Fruit fly (Drosophila melanogaster) whole organism, embryonic: ENCODE data around the gene CG2444.

Source experiments
- Abd-B ChIP-seq: fragments of 200-800 bp; sonication (Bioruptor generic); optimal IDR thresholded peaks from 2 replicates; lab custom pipeline; 2018; ENCODE audit warnings: missing biosample characterization, mild to moderate bottlenecking, missing genetic modification characterization, moderate library complexity
- Antp ChIP-seq: fragments of 200-800 bp; sonication (Bioruptor generic); optimal IDR thresholded peaks from 3 replicates; lab custom pipeline; 2016; ENCODE audit warnings: missing biosample characterization, missing genetic modification characterization
- Atf3 ChIP-seq: fragments of 200-800 bp; sonication (Bioruptor generic); optimal IDR thresholded peaks from 3 replicates; lab custom pipeline; 2016; ENCODE audit warnings: missing biosample characterization, missing genetic modification characterization
- BtbVII ChIP-seq: fragments of 200-800 bp; sonication (Bioruptor generic); optimal IDR thresholded peaks from 3 replicates; lab custom pipeline; 2017; ENCODE audit warnings: missing biosample characterization, mild to moderate bottlenecking, missing genetic modification characterization
- CG10209 ChIP-seq: fragments of 200-800 bp; sonication (Bioruptor generic); optimal IDR thresholded peaks from 3 replicates; lab custom pipeline; 2017; ENCODE audit warnings: missing biosample characterization, mild to moderate bottlenecking, missing genetic modification characterization, missing genetic modification reagents
- CG11247 ChIP-seq: fragments of 200-800 bp; sonication (Bioruptor generic); IDR thresholded peaks from 2 replicates; pipeline ENCODE4 v1.3.6; 2022; ENCODE audit warnings: missing biosample characterization, missing genetic modification characterization
- CG12769 ChIP-seq: fragments of 200-800 bp; sonication (Bioruptor generic); optimal IDR thresholded peaks from 2 replicates; lab custom pipeline; 2019; ENCODE audit warnings: missing biosample characterization, mild to moderate bottlenecking, missing genetic modification characterization, moderate library complexity
- CG13775 ChIP-seq: fragments of 200-800 bp; sonication (Bioruptor generic); optimal IDR thresholded peaks from 3 replicates; lab custom pipeline; 2017; ENCODE audit warnings: missing biosample characterization, mild to moderate bottlenecking, missing genetic modification characterization
- CG14441 ChIP-seq: fragments of 200-800 bp; sonication (Bioruptor generic); IDR thresholded peaks from 2 replicates; pipeline ENCODE4 v1.3.6; 2022; ENCODE audit warnings: missing biosample characterization, missing genetic modification characterization
- CG17912 ChIP-seq: fragments of 200-800 bp; sonication (Bioruptor generic); optimal IDR thresholded peaks from 2 replicates; lab custom pipeline; 2018; ENCODE audit warnings: missing biosample characterization, mild to moderate bottlenecking, missing genetic modification characterization
- CG2129 ChIP-seq: fragments of 200-800 bp; sonication (Bioruptor generic); IDR thresholded peaks from 2 replicates; pipeline ENCODE4 v1.3.6; 2022; ENCODE audit warnings: missing biosample characterization, missing genetic modification characterization; ENCODE audit not compliant: partially characterized antibody
- CG2875 ChIP-seq: fragments of 200-800 bp; sonication (Bioruptor generic); optimal IDR thresholded peaks from 2 replicates; lab custom pipeline; 2017; ENCODE audit warnings: missing biosample characterization, mild to moderate bottlenecking, missing genetic modification characterization, missing genetic modification reagents
- CG2889 ChIP-seq: fragments of 200-800 bp; sonication (Bioruptor generic); IDR thresholded peaks from 3 replicates; pipeline ENCODE4 v1.3.6; 2022; ENCODE audit warnings: missing biosample characterization, missing genetic modification characterization
- CG30020 ChIP-seq: fragments of 200-800 bp; optimal IDR thresholded peaks from 2 replicates; lab custom pipeline; 2019; ENCODE audit warnings: missing biosample characterization, mild to moderate bottlenecking, missing genetic modification characterization, moderate library complexity
- CG4360 ChIP-seq: fragments of 200-800 bp; sonication (Bioruptor generic); IDR thresholded peaks from 2 replicates; pipeline ENCODE4 v1.3.6; 2022; ENCODE audit warnings: missing biosample characterization, missing genetic modification characterization
- CG4730 ChIP-seq: fragments of 200-800 bp; sonication (Bioruptor generic); IDR thresholded peaks from 2 replicates; pipeline ENCODE4 v1.3.6; 2022; ENCODE audit warnings: missing biosample characterization, missing genetic modification characterization
- CG6683 ChIP-seq: fragments of 200-800 bp; sonication (Bioruptor generic); optimal IDR thresholded peaks from 2 replicates; lab custom pipeline; 2017; ENCODE audit warnings: missing biosample characterization, mild to moderate bottlenecking, missing genetic modification characterization, missing genetic modification reagents
- CG8478 ChIP-seq: fragments of >200 bp; optimal IDR thresholded peaks from 2 replicates; lab custom pipeline; 2018
- CG9215 ChIP-seq: fragments of 200-800 bp; sonication (Bioruptor generic); IDR thresholded peaks from 2 replicates; pipeline ENCODE4 v1.3.6; 2022; ENCODE audit warnings: missing biosample characterization, missing genetic modification characterization
- CG9609 ChIP-seq: fragments of 200-800 bp; sonication (Bioruptor generic); optimal IDR thresholded peaks from 3 replicates; lab custom pipeline; 2016; ENCODE audit warnings: missing biosample characterization, missing genetic modification characterization
- CG9727 ChIP-seq: fragments of 200-800 bp; sonication (Bioruptor generic); optimal IDR thresholded peaks from 3 replicates; lab custom pipeline; 2017; ENCODE audit warnings: missing biosample characterization, mild to moderate bottlenecking, missing genetic modification characterization
- CG9797 ChIP-seq: fragments of 200-800 bp; sonication (Bioruptor generic); optimal IDR thresholded peaks from 3 replicates; lab custom pipeline; 2018; ENCODE audit warnings: missing biosample characterization, mild to moderate bottlenecking, missing genetic modification characterization
- CG9932 ChIP-seq: fragments of 200-800 bp; sonication (Bioruptor generic); IDR thresholded peaks from 2 replicates; pipeline ENCODE4 v1.3.6; 2022; ENCODE audit warnings: missing biosample characterization, missing genetic modification characterization
- CoRest ChIP-seq: fragments of 200-800 bp; sonication (Bioruptor generic); optimal IDR thresholded peaks from 3 replicates; lab custom pipeline; 2018; ENCODE audit warnings: missing biosample characterization, mild to moderate bottlenecking, missing genetic modification characterization, moderate library complexity
- Fer1 ChIP-seq: fragments of 200-800 bp; sonication (Bioruptor generic); optimal IDR thresholded peaks from 2 replicates; lab custom pipeline; 2017; ENCODE audit warnings: missing biosample characterization, mild to moderate bottlenecking, missing genetic modification characterization
- HHEX ChIP-seq: fragments of 200-800 bp; sonication (Bioruptor generic); optimal IDR thresholded peaks from 3 replicates; lab custom pipeline; 2017; ENCODE audit warnings: missing biosample characterization, mild to moderate bottlenecking, missing genetic modification characterization, missing genetic modification reagents
- HLHmδ ChIP-seq: fragments of 200-800 bp; sonication (Bioruptor generic); optimal IDR thresholded peaks from 2 replicates; lab custom pipeline; 2018; ENCODE audit warnings: missing biosample characterization, mild to moderate bottlenecking, missing genetic modification characterization, moderate library complexity
- HmgZ ChIP-seq: fragments of 200-800 bp; sonication (Bioruptor generic); optimal IDR thresholded peaks from 2 replicates; lab custom pipeline; 2018; ENCODE audit warnings: missing biosample characterization, mild to moderate bottlenecking, missing genetic modification characterization
- Hmr ChIP-seq: fragments of 200-800 bp; sonication (Bioruptor generic); optimal IDR thresholded peaks from 3 replicates; lab custom pipeline; 2017; ENCODE audit warnings: mild to moderate bottlenecking, missing biosample characterization, missing genetic modification reagents, missing genetic modification characterization
- Med ChIP-seq: fragments of 200-800 bp; sonication (Bioruptor generic); peaks from one replicate; lab custom pipeline; 2016; ENCODE audit warnings: missing biosample characterization, missing genetic modification characterization, mild to moderate bottlenecking, inconsistent platforms, moderate library complexity
- Meics ChIP-seq: fragments of 200-800 bp; sonication (Bioruptor generic); optimal IDR thresholded peaks from 2 replicates; lab custom pipeline; 2017; ENCODE audit warnings: missing biosample characterization, mild to moderate bottlenecking, missing genetic modification characterization
- NfI ChIP-seq: fragments of 200-800 bp; sonication (Bioruptor generic); optimal IDR thresholded peaks from 3 replicates; lab custom pipeline; 2018; ENCODE audit warnings: missing biosample characterization, mild to moderate bottlenecking, missing genetic modification characterization, moderate library complexity
- Rx ChIP-seq: fragments of 200-800 bp; sonication (Bioruptor generic); IDR thresholded peaks from 2 replicates; pipeline ENCODE4 v1.3.6; 2022; ENCODE audit warnings: missing biosample characterization, missing genetic modification characterization
- Sox102F ChIP-seq: fragments of 200-800 bp; sonication (Bioruptor generic); optimal IDR thresholded peaks from 2 replicates; lab custom pipeline; 2018; ENCODE audit warnings: missing biosample characterization, mild to moderate bottlenecking, missing genetic modification characterization, moderate library complexity
- Sry-β ChIP-seq: fragments of 200-800 bp; sonication (Bioruptor generic); optimal IDR thresholded peaks from 2 replicates; lab custom pipeline; 2018; ENCODE audit warnings: missing biosample characterization, mild to moderate bottlenecking, missing genetic modification characterization, moderate library complexity
- amos ChIP-seq: fragments of 200-800 bp; sonication (Bioruptor generic); IDR thresholded peaks from 2 replicates; pipeline ENCODE4 v1.3.6; 2022; ENCODE audit warnings: missing biosample characterization, missing genetic modification characterization; ENCODE audit not compliant: partially characterized antibody
- aop ChIP-seq: fragments of 200-800 bp; sonication (Bioruptor generic); IDR thresholded peaks from 2 replicates; pipeline ENCODE4 v1.3.6; 2022; ENCODE audit warnings: missing biosample characterization, missing genetic modification characterization
- bab2 ChIP-seq: fragments of 200-800 bp; sonication (Bioruptor generic); optimal IDR thresholded peaks from 2 replicates; lab custom pipeline; 2016; ENCODE audit warnings: missing biosample characterization, missing genetic modification characterization
- emc ChIP-seq: fragments of 200-800 bp; sonication (Bioruptor generic); optimal IDR thresholded peaks from 2 replicates; lab custom pipeline; 2016; ENCODE audit warnings: missing biosample characterization, missing genetic modification characterization
- insv ChIP-seq, 2 experiments: fragments of 200-800 bp; sonication (Bioruptor generic); optimal IDR thresholded peaks; 3 replicates each; lab custom pipeline; 2016 to 2018; ENCODE audit warnings: missing biosample characterization in 2 of 2, missing genetic modification characterization in 2 of 2
- lab ChIP-seq: fragments of 200-800 bp; sonication (Bioruptor generic); optimal IDR thresholded peaks from 3 replicates; lab custom pipeline; 2017; ENCODE audit warnings: missing biosample characterization, missing genetic modification characterization, mild to moderate bottlenecking, moderate library complexity, missing genetic modification reagents
- mirr ChIP-seq: fragments of 200-800 bp; sonication (Bioruptor generic); optimal IDR thresholded peaks from 3 replicates; lab custom pipeline; 2018; ENCODE audit warnings: missing biosample characterization, mild to moderate bottlenecking, missing genetic modification characterization
- scrt ChIP-seq: fragments of 200-800 bp; sonication (Bioruptor generic); optimal IDR thresholded peaks from 2 replicates; lab custom pipeline; 2018; ENCODE audit warnings: missing biosample characterization, mild to moderate bottlenecking, missing genetic modification characterization, moderate library complexity
- sob ChIP-seq: fragments of 200-800 bp; sonication (Bioruptor generic); IDR thresholded peaks from 2 replicates; pipeline ENCODE4 v1.3.6; 2022; ENCODE audit warnings: missing biosample characterization, missing genetic modification characterization
- tap ChIP-seq: fragments of 200-800 bp; optimal IDR thresholded peaks from 3 replicates; lab custom pipeline; 2019; ENCODE audit warnings: missing biosample characterization, mild to moderate bottlenecking, missing genetic modification characterization, moderate library complexity
- trem ChIP-seq: fragments of 200-800 bp; optimal IDR thresholded peaks from 3 replicates; lab custom pipeline; 2019; ENCODE audit warnings: missing biosample characterization, mild to moderate bottlenecking, missing genetic modification characterization, moderate library complexity

Gene CG2444

DNA sequence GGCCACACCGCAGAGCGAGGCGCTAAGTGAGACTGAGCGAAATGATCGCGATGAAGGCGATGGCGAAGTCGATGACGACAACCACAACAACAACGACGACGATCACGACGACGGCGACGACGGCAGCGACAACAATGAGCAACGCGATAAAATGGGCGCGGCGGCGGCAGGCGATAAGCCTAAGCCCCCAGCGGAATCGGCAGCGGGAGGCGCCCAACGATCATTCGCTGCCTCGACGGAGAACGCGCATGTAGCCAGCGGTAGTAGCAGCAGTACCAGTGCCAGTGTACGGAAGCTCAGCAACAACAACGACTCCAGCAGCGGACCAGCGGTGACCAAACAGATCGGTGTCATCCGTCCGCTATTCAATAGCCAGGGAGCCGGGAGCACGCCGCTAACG is 21.6 kb downstream of the CG2444 start (continued):
- TF ChIP-seq Med (peak; percentile 61), CG30020 (tag; lab: Kevin White, UChicago) (no peak), CG4360 (GFP tag; lab: Robert Waterston, UW) (peak; percentile 51; the same call in 1 of the 2 replicates), CG12769 (tag; lab: Kevin White, UChicago) (peak; percentile 12), CG13775 (GFP tag; lab: Kevin White, UChicago) (no peak), CG9609 (GFP tag; lab: Kevin White, UChicago) (no peak), amos (no peak; the same call in 1 of the 2 replicates), Fer1 (GFP tag; lab: Kevin White, UChicago) (peak; percentile 24), BtbVII (GFP tag; lab: Kevin White, UChicago) (peak; percentile 4), Hmr (GFP tag; lab: Kevin White, UChicago) (peak; percentile 19), lab (peak; percentile 59), CG9797 (GFP tag; lab: Kevin White, UChicago) (no peak), mirr (GFP tag; lab: Kevin White, UChicago) (peak; percentile 39), HmgZ (tag; lab: Kevin White, UChicago) (peak; percentile 26), insv (GFP tag; optimal IDR thresholded peaks at IDR 0.05; lab: Kevin White, UChicago) (no peak), CG9932 (0 out of 2 replicates have a peak, but pooled peaks have one; percentile 17)

DNA sequence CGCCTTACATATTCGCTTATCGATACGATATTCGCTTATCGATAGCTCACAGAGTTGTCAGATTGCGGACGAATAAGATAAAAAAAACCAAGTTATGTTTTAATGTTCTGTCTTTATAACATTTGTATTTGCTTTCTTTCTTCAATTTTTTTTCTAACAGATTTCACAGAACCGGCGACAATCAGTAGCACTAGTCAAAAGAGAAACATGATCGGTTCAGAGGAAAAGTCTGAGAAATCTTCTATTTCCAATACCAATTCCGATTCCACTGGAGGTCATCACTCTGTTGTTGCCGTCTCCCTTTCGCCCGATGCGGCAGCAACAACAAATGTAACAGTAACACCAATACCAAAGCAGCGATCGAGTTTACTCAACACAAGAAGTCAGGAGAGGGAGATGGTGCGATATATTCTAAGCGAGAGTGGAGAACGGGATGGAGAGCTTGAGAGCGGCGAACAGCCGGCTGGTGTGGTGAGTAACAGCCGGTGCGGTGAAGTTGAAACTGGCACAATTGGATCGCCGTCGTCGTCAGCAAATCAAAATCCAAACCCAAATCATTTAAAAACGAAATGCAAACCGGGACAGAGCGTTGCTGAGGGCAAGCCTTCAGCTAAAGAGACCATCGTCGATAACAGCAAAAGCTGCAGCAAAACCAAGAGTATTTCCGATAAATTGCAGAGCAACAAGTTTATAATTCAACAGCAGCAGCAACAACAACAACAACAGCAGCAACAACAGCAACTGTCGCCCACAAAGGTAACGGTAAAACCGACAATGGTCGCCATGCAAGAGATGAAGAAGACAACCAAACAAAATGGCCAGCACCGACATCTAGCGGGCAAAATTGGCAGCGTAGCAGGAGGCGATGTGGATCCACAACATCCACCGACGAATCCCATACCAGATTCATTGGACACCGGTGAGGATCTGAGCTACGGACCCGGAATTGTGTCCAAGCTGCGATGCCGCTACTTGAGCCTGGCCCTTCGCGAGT is 23.2 kb downstream of the CG2444 start:
- peak; percentile 65 for TF ChIP-seq Meics (GFP tag; lab: Kevin White, UChicago)
- peak; percentile 69 for TF ChIP-seq Antp
- peak; percentile 6 for TF ChIP-seq scrt (GFP tag; lab: Kevin White, UChicago)
- TF ChIP-seq CG14441: peak; percentile 53; the same call in 1 of the 2 replicates
- TF ChIP-seq CG9215 (GFP tag; lab: Robert Waterston, UW): peak; percentile 64
- peak; percentile 31 for TF ChIP-seq emc (GFP tag; lab: Kevin White, UChicago)
- peak; percentile 34 for TF ChIP-seq CG9727 (GFP tag; lab: Kevin White, UChicago)
- TF ChIP-seq CG6683 (GFP tag; lab: Kevin White, UChicago): peak; percentile 36
- TF ChIP-seq BtbVII (GFP tag; lab: Kevin White, UChicago): peak; percentile 59
- TF ChIP-seq HHEX (GFP tag; lab: Kevin White, UChicago): peak; percentile 67
- TF ChIP-seq aop: no peak
- TF ChIP-seq CoRest: peak; percentile 76
- TF ChIP-seq CG8478: peak; percentile 75
- TF ChIP-seq CG4730: no peak
- peak; percentile 34; the same call in 1 of the 2 replicates for TF ChIP-seq CG2129
- no peak for TF ChIP-seq CG2889 (GFP tag; lab: Robert Waterston, UW)
- peak; percentile 42; the same call in 1 of the 2 replicates for TF ChIP-seq CG11247
- peak; percentile 38 for TF ChIP-seq trem (tag; lab: Kevin White, UChicago)
- TF ChIP-seq CG4360 (GFP tag; lab: Robert Waterston, UW): peak; percentile 71; the same call in 1 of the 2 replicates
- peak; percentile 23 for TF ChIP-seq Atf3 (GFP tag; lab: Kevin White, UChicago)
- peak; percentile 71 for TF ChIP-seq NfI (GFP tag; lab: Kevin White, UChicago)
- TF ChIP-seq CG9797 (GFP tag; lab: Kevin White, UChicago): peak; percentile 2
- TF ChIP-seq HLHmδ (GFP tag; lab: Kevin White, UChicago): peak; percentile 66
- TF ChIP-seq Abd-B (GFP tag; lab: Kevin White, UChicago): peak; percentile 35
- peak; percentile 61 for TF ChIP-seq Sox102F (GFP tag; lab: Kevin White, UChicago)
- peak; percentile 23 for TF ChIP-seq CG17912
- peak; percentile 36 for TF ChIP-seq CG10209
- TF ChIP-seq bab2 (GFP tag; lab: Kevin White, UChicago): peak; percentile 69
- peak; percentile 77 for TF ChIP-seq Sry-β (GFP tag; lab: Kevin White, UChicago)
- TF ChIP-seq tap (tag; lab: Kevin White, UChicago): peak; percentile 63
- no peak for TF ChIP-seq Rx
- TF ChIP-seq sob (GFP tag; lab: Robert Waterston, UW): peak; percentile 58
- TF ChIP-seq CG2875 (GFP tag; lab: Kevin White, UChicago): no peak
